Worm (Caenorhabditis elegans) whole organism, L3 larva: Measurements from ENCODE around the gene R160.3.
"Not testable (repeated sequence)": the region's sequence is repeated elsewhere in the genome, so short reads cannot be mapped to it uniquely, and the experiment has no call there.

Experiments used
- R02D3.7 ChIP-seq: fragments of 150-350 bp; optimal IDR thresholded peaks from 2 replicates; lab custom pipeline; 2014; ENCODE audit warnings: missing biosample characterization, missing genetic modification characterization
- ZK546.5 ChIP-seq: sonication (generic microtip); optimal IDR thresholded peaks from 2 replicates; lab custom pipeline; 2017; ENCODE audit warnings: missing biosample characterization, missing genetic modification characterization
- aly-2 ChIP-seq: fragments of 150-350 bp; optimal IDR thresholded peaks from 2 replicates; lab custom pipeline; 2014; ENCODE audit warnings: missing biosample characterization, missing genetic modification characterization
- ama-1 ChIP-seq: fragments of 150-350 bp; optimal IDR thresholded peaks from 2 replicates; lab custom pipeline; 2018
- ceh-16 ChIP-seq: sonication (generic microtip); optimal IDR thresholded peaks from 2 replicates; lab custom pipeline; 2017; ENCODE audit warnings: missing biosample characterization, missing genetic modification characterization
- ceh-82 ChIP-seq: fragments of 150-350 bp; optimal IDR thresholded peaks from 2 replicates; lab custom pipeline; 2014; ENCODE audit warnings: missing biosample characterization, missing genetic modification characterization
- egl-27 ChIP-seq: sonication (generic microtip); optimal IDR thresholded peaks from 4 replicates; lab custom pipeline; 2017; ENCODE audit warnings: missing biosample characterization, missing genetic modification reagents, missing genetic modification characterization
- egl-5 ChIP-seq: fragments of 150-350 bp; optimal IDR thresholded peaks from 2 replicates; lab custom pipeline; 2017; ENCODE audit warnings: missing biosample characterization, missing genetic modification reagents, missing genetic modification characterization, inconsistent platforms
- elt-1 ChIP-seq: fragments of 150-350 bp; optimal IDR thresholded peaks from 2 replicates; lab custom pipeline; 2014; ENCODE audit warnings: missing biosample characterization, missing genetic modification characterization
- eor-1 ChIP-seq, 2 experiments: fragments of 150-350 bp; optimal IDR thresholded peaks; 2 replicates each; lab custom pipeline; 2014 to 2018; ENCODE audit warnings: missing biosample characterization in 2 of 2, missing genetic modification characterization in 2 of 2
- fkh-2 ChIP-seq: fragments of 150-350 bp; optimal IDR thresholded peaks from 2 replicates; lab custom pipeline; 2014; ENCODE audit warnings: missing biosample characterization, missing genetic modification reagents, missing genetic modification characterization
- fos-1 ChIP-seq: fragments of 150-350 bp; optimal IDR thresholded peaks from 2 replicates; lab custom pipeline; 2014; ENCODE audit warnings: missing biosample characterization, missing genetic modification characterization
- hmg-11 ChIP-seq: sonication (generic microtip); optimal IDR thresholded peaks from 2 replicates; lab custom pipeline; 2016; ENCODE audit warnings: missing genetic modification characterization, missing compliant biosample characterization
- jun-1 ChIP-seq: fragments of 150-350 bp; optimal IDR thresholded peaks from 2 replicates; lab custom pipeline; 2014; ENCODE audit warnings: missing biosample characterization, missing genetic modification reagents, missing genetic modification characterization
- lin-15B ChIP-seq: fragments of 150-350 bp; optimal IDR thresholded peaks from 2 replicates; lab custom pipeline; 2014; ENCODE audit warnings: missing biosample characterization, missing genetic modification characterization
- lin-39 ChIP-seq: fragments of 150-350 bp; optimal IDR thresholded peaks from 2 replicates; lab custom pipeline; 2018; ENCODE audit warnings: missing biosample characterization, missing genetic modification reagents, missing genetic modification characterization
- lsy-12 ChIP-seq: sonication (generic microtip); optimal IDR thresholded peaks from 2 replicates; lab custom pipeline; 2016; ENCODE audit warnings: mild to moderate bottlenecking, missing genetic modification characterization, missing compliant biosample characterization
- mdl-1 ChIP-seq: fragments of 150-350 bp; optimal IDR thresholded peaks from 2 replicates; lab custom pipeline; 2014; ENCODE audit warnings: missing biosample characterization, missing genetic modification characterization
- nhr-11 ChIP-seq: fragments of 150-350 bp; optimal IDR thresholded peaks from 2 replicates; lab custom pipeline; 2014; ENCODE audit warnings: missing biosample characterization, missing genetic modification characterization
- nhr-23 ChIP-seq: fragments of 150-350 bp; optimal IDR thresholded peaks from 2 replicates; lab custom pipeline; 2014; ENCODE audit warnings: missing biosample characterization, missing genetic modification reagents, missing genetic modification characterization
- nhr-237 ChIP-seq: fragments of 150-350 bp; optimal IDR thresholded peaks from 2 replicates; lab custom pipeline; 2014; ENCODE audit warnings: missing biosample characterization, missing genetic modification characterization
- nhr-28 ChIP-seq: fragments of 150-350 bp; optimal IDR thresholded peaks from 2 replicates; lab custom pipeline; 2014; ENCODE audit warnings: missing biosample characterization, missing genetic modification characterization
- nhr-67 ChIP-seq: fragments of 150-350 bp; optimal IDR thresholded peaks from 2 replicates; lab custom pipeline; 2014; ENCODE audit warnings: missing biosample characterization, missing genetic modification characterization
- nhr-76 ChIP-seq: fragments of 150-350 bp; sonication (generic microtip); optimal IDR thresholded peaks from 5 replicates; lab custom pipeline; 2014; ENCODE audit warnings: missing biosample characterization, missing genetic modification characterization
- pqm-1 ChIP-seq: fragments of 150-350 bp; optimal IDR thresholded peaks from 2 replicates; lab custom pipeline; 2017; ENCODE audit warnings: missing biosample characterization, missing genetic modification characterization, inconsistent platforms
- sea-2 ChIP-seq: fragments of 150-350 bp; sonication (generic microtip); optimal IDR thresholded peaks from 4 replicates; lab custom pipeline; 2014; ENCODE audit warnings: missing biosample characterization, missing genetic modification reagents, missing genetic modification characterization
- skn-1 ChIP-seq: fragments of 150-350 bp; optimal IDR thresholded peaks from 2 replicates; lab custom pipeline; 2014; ENCODE audit warnings: missing biosample characterization, missing genetic modification characterization
- snpc-4 ChIP-seq: fragments of 150-350 bp; optimal IDR thresholded peaks from 2 replicates; lab custom pipeline; 2014; ENCODE audit warnings: missing biosample characterization, missing genetic modification characterization
- ztf-11 ChIP-seq: fragments of 150-350 bp; optimal IDR thresholded peaks from 2 replicates; lab custom pipeline; 2014; ENCODE audit warnings: missing biosample characterization, missing genetic modification characterization
- ztf-4 ChIP-seq: fragments of 150-350 bp; optimal IDR thresholded peaks from 2 replicates; lab custom pipeline; 2014; ENCODE audit warnings: missing biosample characterization, missing genetic modification characterization

Gene R160.3

ce11 chrX:4353318-4353717, 12.8 kb downstream of the R160.3 start, which contains the start of gene col-165:
Gene col-165, plus strand, starts transcription at chrX:4353618.
- TF ChIP-seq ceh-16 (tag; lab: Kevin White, UChicago) (no peak), sea-2 (GFP tag; lab: Kevin White, UChicago) (no peak), ztf-11 (no peak), nhr-237 (tag; lab: Kevin White, UChicago) (no peak), hmg-11 (tag; lab: Kevin White, UChicago) (no peak), nhr-11 (tag; lab: Kevin White, UChicago) (no peak), nhr-76 (no peak), jun-1 (tag; lab: Kevin White, UChicago) (no peak), eor-1 (tag; optimal IDR thresholded peaks at IDR 0.05; lab: Kevin White, UChicago) (no peak), elt-1 (tag; lab: Kevin White, UChicago) (no peak), lsy-12 (no peak), nhr-23 (no peak)

- TF ChIP-seq egl-5 = no peak
- TF ChIP-seq sea-2 (GFP tag; lab: Kevin White, UChicago) = no peak
- TF ChIP-seq ztf-11 = no peak
- TF ChIP-seq lin-15B (tag; lab: Kevin White, UChicago) = no peak
- TF ChIP-seq ZK546.5 = no peak
- TF ChIP-seq fkh-2 (tag; lab: Kevin White, UChicago) = no peak
- TF ChIP-seq snpc-4 = no peak
- TF ChIP-seq ztf-4 (tag; lab: Kevin White, UChicago) = no peak
Measured at ce11 chrX:4350198-4350597, 15.9 kb downstream of the R160.3 start, which contains the start of gene F14H12.2. Gene F14H12.2, plus strand, starts transcription at chrX:4350498.

- TF ChIP-seq nhr-76 (no peak), lin-39 (no peak), egl-5 (no peak), aly-2 (tag; lab: Kevin White, UChicago) (no peak), pqm-1 (no peak), nhr-67 (tag; lab: Kevin White, UChicago) (no peak), nhr-28 (no peak), ama-1 (lab: Kevin White, UChicago) (no peak), ceh-82 (tag; lab: Kevin White, UChicago) (no peak), egl-27 (no peak)
Measured at ce11 chrX:4343915-4344314, 22.2 kb downstream of the R160.3 start, which contains the start of gene F14H12.3. Gene F14H12.3, plus strand, starts transcription at chrX:4344215.

- TF ChIP-seq ztf-11 (no peak), mdl-1 (tag; lab: Kevin White, UChicago) (no peak), nhr-28 (no peak), pqm-1 (no peak), aly-2 (tag; lab: Kevin White, UChicago) (no peak), skn-1 (tag; lab: Kevin White, UChicago) (no peak), ztf-4 (tag; lab: Kevin White, UChicago) (no peak), lsy-12 (no peak), nhr-67 (tag; lab: Kevin White, UChicago) (no peak), fos-1 (no peak), sea-2 (GFP tag; lab: Kevin White, UChicago) (no peak), nhr-237 (tag; lab: Kevin White, UChicago) (no peak)
Measured at ce11 chrX:4342730-4343129, 23.4 kb downstream of the R160.3 start.

- not testable (repeated sequence) for TF ChIP-seq skn-1 (tag; lab: Kevin White, UChicago); ceh-82 (tag; lab: Kevin White, UChicago); nhr-28
Measured at ce11 chrX:4339332-4339731, 26.8 kb downstream of the R160.3 start, which contains the start of gene cst-1. Gene cst-1, plus strand, starts transcription at chrX:4339632.

ce11 chrX:4335950-4336349, 30.2 kb downstream of the R160.3 start, which contains the start of gene cst-2:
Gene cst-2, minus strand, starts transcription at chrX:4336050.
- not testable (repeated sequence) for TF ChIP-seq ZK546.5; lsy-12; lin-15B (tag; lab: Kevin White, UChicago)
- TF ChIP-seq, all 47 proteins: peak for 0; not testable (repeated sequence) for 47

ce11 chrX:4332305-4332704, 33.8 kb downstream of the R160.3 start, which contains the start of gene C24A8.6:
Gene C24A8.6, minus strand, starts transcription at chrX:4332405.
- not testable (repeated sequence) for TF ChIP-seq sea-2 (GFP tag; lab: Kevin White, UChicago); mdl-1 (tag; lab: Kevin White, UChicago); R02D3.7 (tag; lab: Kevin White, UChicago)
- TF ChIP-seq, all 47 proteins: peak for 0; not testable (repeated sequence) for 47
